Fruit fly (Drosophila melanogaster): Measurements from ENCODE around the gene CG34353.

DNA sequence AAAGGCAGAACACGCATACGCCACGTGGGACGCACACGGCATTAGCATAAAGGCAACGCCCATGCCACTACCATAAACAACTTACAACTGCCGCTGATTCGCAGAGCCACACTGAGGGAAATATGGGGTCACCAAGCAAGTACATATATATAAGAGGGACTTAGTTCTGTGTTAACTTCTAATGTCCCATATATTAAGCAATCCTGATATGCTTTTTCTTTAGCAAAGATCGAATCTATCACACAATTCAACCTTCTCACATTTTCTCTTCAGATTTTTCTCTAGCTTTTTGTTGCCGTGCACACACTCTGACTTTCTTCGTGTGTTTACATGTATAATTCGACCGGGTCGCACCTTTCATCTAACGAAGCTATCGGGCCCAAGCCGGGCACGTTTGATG is 92.4 kb downstream of the CG34353 start:
- TF ChIP-seq CG11617 (GFP tag; optimal IDR thresholded peaks at IDR 0.05), result no peak
- TF ChIP-seq cnc (optimal IDR thresholded peaks at IDR 0.05), result no peak
- TF ChIP-seq CG33017 (tag; optimal IDR thresholded peaks at IDR 0.05), result no peak
- TF ChIP-seq Crg-1 (GFP tag; optimal IDR thresholded peaks at IDR 0.05), result no peak
- TF ChIP-seq kay (GFP tag; ENCODE audit: borderline replicate concordance), result no peak
- TF ChIP-seq Mnt (GFP tag; optimal IDR thresholded peaks at IDR 0.05), result no peak
- no peak for TF ChIP-seq tj (GFP tag; optimal IDR thresholded peaks at IDR 0.05)
- no peak for TF ChIP-seq Clk (GFP tag; optimal IDR thresholded peaks at IDR 0.05)
- no peak for TF ChIP-seq CG12768 (GFP tag; optimal IDR thresholded peaks at IDR 0.05)
- no peak for TF ChIP-seq cic (GFP tag; optimal IDR thresholded peaks at IDR 0.05)
- no peak for TF ChIP-seq pad (GFP tag; optimal IDR thresholded peaks at IDR 0.05)
- no peak for TF ChIP-seq bab1 (GFP tag; optimal IDR thresholded peaks at IDR 0.05)
- TF ChIP-seq CG7045 (GFP tag; optimal IDR thresholded peaks at IDR 0.05), result no peak
